Fruit fly (Drosophila melanogaster) whole organism, embryonic: Measurements from ENCODE around the gene CG12702.

Experiments used
- BtbVII ChIP-seq: fragments of 200-800 bp; sonication (Bioruptor generic); optimal IDR thresholded peaks from 3 replicates; lab custom pipeline; 2017; ENCODE audit warnings: missing biosample characterization, mild to moderate bottlenecking, missing genetic modification characterization
- CG10147 ChIP-seq: fragments of 200-800 bp; sonication (Bioruptor generic); optimal IDR thresholded peaks from 2 replicates; lab custom pipeline; 2019; ENCODE audit warnings: missing biosample characterization, mild to moderate bottlenecking, missing genetic modification characterization, moderate library complexity
- CG15269 ChIP-seq: fragments of 200-800 bp; sonication (Bioruptor generic); optimal IDR thresholded peaks from 2 replicates; lab custom pipeline; 2018; ENCODE audit warnings: missing biosample characterization, mild to moderate bottlenecking, missing genetic modification characterization, moderate library complexity
- CG1603 ChIP-seq: fragments of 200-800 bp; sonication (Bioruptor generic); optimal IDR thresholded peaks from 2 replicates; lab custom pipeline; 2019; ENCODE audit warnings: missing biosample characterization, mild to moderate bottlenecking, missing genetic modification characterization, moderate library complexity
- CG17802 ChIP-seq: fragments of 200-800 bp; sonication (Bioruptor generic); optimal IDR thresholded peaks from 2 replicates; lab custom pipeline; 2018; ENCODE audit warnings: missing biosample characterization, mild to moderate bottlenecking, missing genetic modification characterization, moderate library complexity
- CG17829 ChIP-seq: fragments of 200-800 bp; optimal IDR thresholded peaks from 2 replicates; lab custom pipeline; 2019; ENCODE audit warnings: missing biosample characterization, mild to moderate bottlenecking, missing genetic modification characterization, moderate library complexity
- CG18011 ChIP-seq: fragments of 200-800 bp; sonication (Bioruptor generic); optimal IDR thresholded peaks from 2 replicates; lab custom pipeline; 2017; ENCODE audit warnings: missing biosample characterization, missing genetic modification characterization, mild to moderate bottlenecking, moderate library complexity, missing genotype
- CG18764 ChIP-seq: fragments of 200-800 bp; sonication (Bioruptor generic); optimal IDR thresholded peaks from 3 replicates; lab custom pipeline; 2016; ENCODE audit warnings: missing biosample characterization, missing genetic modification characterization
- CG30403 ChIP-seq: fragments of 200-800 bp; sonication (Bioruptor generic); optimal IDR thresholded peaks from 3 replicates; lab custom pipeline; 2016; ENCODE audit warnings: missing biosample characterization, missing genetic modification characterization
- CG31365 ChIP-seq: fragments of 200-800 bp; sonication (Bioruptor generic); optimal IDR thresholded peaks from 2 replicates; lab custom pipeline; 2018; ENCODE audit warnings: missing biosample characterization, mild to moderate bottlenecking, missing genetic modification characterization
- CG31441 ChIP-seq: fragments of 200-800 bp; sonication (Bioruptor generic); IDR thresholded peaks from 2 replicates; pipeline ENCODE4 v1.3.6; 2022; ENCODE audit warnings: missing biosample characterization, missing genetic modification characterization
- CG4617 ChIP-seq: fragments of 200-800 bp; sonication (Bioruptor generic); optimal IDR thresholded peaks from 3 replicates; lab custom pipeline; 2016; ENCODE audit warnings: missing biosample characterization, missing genetic modification characterization, borderline replicate concordance
- CG5953 ChIP-seq: fragments of 200-800 bp; sonication (Bioruptor generic); IDR thresholded peaks from 2 replicates; pipeline ENCODE4 v1.3.6; 2022; ENCODE audit warnings: missing biosample characterization, missing genetic modification characterization
- CG6254 ChIP-seq: fragments of 200-800 bp; sonication (Bioruptor generic); optimal IDR thresholded peaks from 3 replicates; lab custom pipeline; 2017; ENCODE audit warnings: mild to moderate bottlenecking, missing biosample characterization, missing genetic modification reagents, missing genetic modification characterization
- CG6683 ChIP-seq: fragments of 200-800 bp; sonication (Bioruptor generic); optimal IDR thresholded peaks from 2 replicates; lab custom pipeline; 2017; ENCODE audit warnings: missing biosample characterization, mild to moderate bottlenecking, missing genetic modification characterization, missing genetic modification reagents
- CG6689 ChIP-seq: fragments of 200-800 bp; sonication (Bioruptor generic); IDR thresholded peaks from 2 replicates; pipeline ENCODE4 v1.3.6; 2022; ENCODE audit warnings: missing biosample characterization, missing genetic modification characterization
- CG7786 ChIP-seq: fragments of 200-800 bp; sonication (Bioruptor generic); optimal IDR thresholded peaks from 2 replicates; lab custom pipeline; 2016; ENCODE audit warnings: missing biosample characterization, missing genetic modification characterization
- CG7963 ChIP-seq: fragments of 200-800 bp; sonication (Bioruptor generic); IDR thresholded peaks from 3 replicates; pipeline ENCODE4 v1.3.6; 2022; ENCODE audit warnings: missing biosample characterization, missing genetic modification characterization; ENCODE audit not compliant: partially characterized antibody
- CG8388 ChIP-seq: fragments of 200-800 bp; sonication (Bioruptor generic); optimal IDR thresholded peaks from 2 replicates; lab custom pipeline; 2019; ENCODE audit warnings: missing biosample characterization, mild to moderate bottlenecking, missing genetic modification characterization, moderate library complexity
- CG8765 ChIP-seq: fragments of 200-800 bp; sonication (Bioruptor generic); IDR thresholded peaks from 2 replicates; pipeline ENCODE4 v1.3.6; 2022; ENCODE audit warnings: missing biosample characterization, missing genetic modification characterization
- CG8924 ChIP-seq: fragments of 200-800 bp; optimal IDR thresholded peaks from 3 replicates; lab custom pipeline; 2019; ENCODE audit warnings: missing biosample characterization, mild to moderate bottlenecking, missing genetic modification characterization, moderate library complexity
- CTCF ChIP-seq: fragments of 200-800 bp; sonication (Bioruptor generic); optimal IDR thresholded peaks from 2 replicates; lab custom pipeline; 2017; ENCODE audit warnings: missing biosample characterization, mild to moderate bottlenecking, missing genetic modification characterization, moderate library complexity
- CoRest ChIP-seq: fragments of 200-800 bp; sonication (Bioruptor generic); optimal IDR thresholded peaks from 3 replicates; lab custom pipeline; 2018; ENCODE audit warnings: missing biosample characterization, mild to moderate bottlenecking, missing genetic modification characterization, moderate library complexity
- Deaf1 ChIP-seq: fragments of 200-800 bp; optimal IDR thresholded peaks from 3 replicates; lab custom pipeline; 2019; ENCODE audit warnings: missing biosample characterization, mild to moderate bottlenecking, missing genetic modification characterization, moderate library complexity
- Dek ChIP-seq: fragments of 200-800 bp; sonication (Bioruptor generic); optimal IDR thresholded peaks from 3 replicates; lab custom pipeline; 2019; ENCODE audit warnings: missing biosample characterization, mild to moderate bottlenecking, missing genetic modification characterization, moderate library complexity
- HmgD ChIP-seq: fragments of 200-800 bp; sonication (Bioruptor generic); optimal IDR thresholded peaks from 3 replicates; lab custom pipeline; 2016; ENCODE audit warnings: missing biosample characterization, missing genetic modification characterization
- NC2β ChIP-seq: fragments of 200-800 bp; sonication (Bioruptor generic); optimal IDR thresholded peaks from 2 replicates; lab custom pipeline; 2016; ENCODE audit warnings: missing biosample characterization, missing genetic modification characterization
- PHDP ChIP-seq: fragments of 200-800 bp; sonication (Bioruptor generic); optimal IDR thresholded peaks from 3 replicates; lab custom pipeline; 2018; ENCODE audit warnings: missing biosample characterization, mild to moderate bottlenecking, missing genetic modification characterization, moderate library complexity
- Sox100B ChIP-seq: fragments of 200-800 bp; sonication (Bioruptor generic); optimal IDR thresholded peaks from 3 replicates; lab custom pipeline; 2018; ENCODE audit warnings: missing biosample characterization, mild to moderate bottlenecking, missing genetic modification characterization
- Sry-β ChIP-seq: fragments of 200-800 bp; sonication (Bioruptor generic); optimal IDR thresholded peaks from 2 replicates; lab custom pipeline; 2018; ENCODE audit warnings: missing biosample characterization, mild to moderate bottlenecking, missing genetic modification characterization, moderate library complexity
- Taf1 ChIP-seq: fragments of 200-800 bp; sonication (Bioruptor generic); IDR thresholded peaks from 2 replicates; pipeline ENCODE4 v1.3.6; 2022; ENCODE audit warnings: missing biosample characterization, missing genetic modification characterization
- Tbp ChIP-seq: fragments of >200 bp; optimal IDR thresholded peaks from 2 replicates; lab custom pipeline; 2018; ENCODE audit warnings: missing biosample characterization, missing genetic modification characterization
- Trl ChIP-seq, 3 experiments: fragments of >200 bp in 2 of 3; fragments of 200-800 bp in 1 of 3; sonication (Bioruptor generic) in 1 of 3; optimal IDR thresholded peaks; 2 replicates in 1 of 3; 3 replicates in 2 of 3; lab custom pipeline; 2016 to 2017; ENCODE audit warnings: missing biosample characterization in 1 of 3, missing genetic modification characterization in 1 of 3
- ap ChIP-seq: fragments of 200-800 bp; sonication (Bioruptor generic); IDR thresholded peaks from 2 replicates; pipeline ENCODE4 v1.3.6; 2022; ENCODE audit warnings: missing biosample characterization, missing genetic modification characterization
- bbx ChIP-seq: fragments of 200-800 bp; sonication (Bioruptor generic); IDR thresholded peaks from 2 replicates; pipeline ENCODE4 v1.3.6; 2022; ENCODE audit warnings: missing biosample characterization, missing genetic modification characterization; ENCODE audit not compliant: partially characterized antibody
- caup ChIP-seq: fragments of 200-800 bp; sonication (Bioruptor generic); optimal IDR thresholded peaks from 3 replicates; lab custom pipeline; 2017; ENCODE audit warnings: missing biosample characterization, mild to moderate bottlenecking, missing genetic modification characterization, moderate library complexity; ENCODE audit not compliant: severe bottlenecking
- dati ChIP-seq: fragments of 200-800 bp; sonication (Bioruptor generic); IDR thresholded peaks from 2 replicates; pipeline ENCODE4 v1.3.6; 2022; ENCODE audit warnings: missing biosample characterization, missing genetic modification characterization
- ems ChIP-seq: fragments of 200-800 bp; sonication (Bioruptor generic); optimal IDR thresholded peaks from 3 replicates; lab custom pipeline; 2016; ENCODE audit warnings: missing biosample characterization, missing genetic modification characterization
- esg ChIP-seq: fragments of 200-800 bp; sonication (Bioruptor generic); conservative IDR thresholded peaks from 2 replicates; pipeline ENCODE4 v1.3.6; 2022; ENCODE audit warnings: missing biosample characterization, missing genetic modification characterization
- gce ChIP-seq: fragments of 200-800 bp; sonication (Bioruptor generic); IDR thresholded peaks from 3 replicates; pipeline ENCODE4 v1.3.6; 2022; ENCODE audit warnings: missing biosample characterization, missing genetic modification characterization
- hbn ChIP-seq: fragments of 200-800 bp; sonication (Bioruptor generic); IDR thresholded peaks from 2 replicates; pipeline ENCODE4 v1.3.6; 2022; ENCODE audit warnings: missing biosample characterization, missing genetic modification characterization; ENCODE audit not compliant: partially characterized antibody
- hth ChIP-seq: fragments of >200 bp; optimal IDR thresholded peaks from 2 replicates; lab custom pipeline; 2017; ENCODE audit warnings: inconsistent platforms
- jing ChIP-seq: fragments of 200-800 bp; sonication (Bioruptor generic); optimal IDR thresholded peaks from 2 replicates; lab custom pipeline; 2018; ENCODE audit warnings: missing biosample characterization, mild to moderate bottlenecking, missing genetic modification characterization
- klu ChIP-seq: fragments of 200-800 bp; sonication (Bioruptor generic); IDR thresholded peaks from 2 replicates; pipeline ENCODE4 v1.3.6; 2022; ENCODE audit warnings: missing biosample characterization, missing genetic modification characterization
- maf-S ChIP-seq: fragments of 200-800 bp; sonication (Bioruptor generic); optimal IDR thresholded peaks from 2 replicates; lab custom pipeline; 2016; ENCODE audit warnings: missing biosample characterization, missing genetic modification characterization
- mld ChIP-seq: fragments of 200-800 bp; sonication (Bioruptor generic); IDR thresholded peaks from 3 replicates; pipeline ENCODE4 v1.3.6; 2022; ENCODE audit warnings: missing biosample characterization, missing genetic modification characterization; ENCODE audit not compliant: partially characterized antibody
- nau ChIP-seq: fragments of 200-800 bp; sonication (Bioruptor generic); optimal IDR thresholded peaks from 3 replicates; lab custom pipeline; 2017; ENCODE audit warnings: missing biosample characterization, mild to moderate bottlenecking, missing genetic modification characterization, missing genetic modification reagents
- slou ChIP-seq: fragments of 200-800 bp; sonication (Bioruptor generic); optimal IDR thresholded peaks from 3 replicates; lab custom pipeline; 2016; ENCODE audit warnings: missing biosample characterization, missing genetic modification characterization
- tin ChIP-seq: fragments of 200-800 bp; sonication (Bioruptor generic); optimal IDR thresholded peaks from 3 replicates; lab custom pipeline; 2016; ENCODE audit warnings: missing biosample characterization, missing genetic modification characterization
- zf30C ChIP-seq: fragments of 200-800 bp; sonication (Bioruptor generic); optimal IDR thresholded peaks from 3 replicates; lab custom pipeline; 2018; ENCODE audit warnings: missing biosample characterization, mild to moderate bottlenecking, missing genetic modification characterization

Gene CG12702

dm6 chrX:19769821-19770519 lies 5.3 kb upstream of the CG12702 start (continued):
- TF ChIP-seq CG15269, result peak; percentile 3
- TF ChIP-seq CG17802, result no peak
- no peak for TF ChIP-seq CG31365 (tag; lab: Kevin White, UChicago)
- no peak for TF ChIP-seq hth (lab: Kevin White, UChicago)
- no peak for TF ChIP-seq mld
- TF ChIP-seq NC2β (GFP tag; lab: Kevin White, UChicago), result peak; percentile 25
- peak; percentile 43 for TF ChIP-seq tin (GFP tag; lab: Kevin White, UChicago)
- peak; percentile 83 for TF ChIP-seq zf30C (GFP tag; lab: Kevin White, UChicago)
- TF ChIP-seq Tbp (GFP tag; lab: Kevin White, UChicago), result no peak
- TF ChIP-seq ems, result peak; percentile 14
- no peak for TF ChIP-seq Sry-β (GFP tag; lab: Kevin White, UChicago)
- no peak for TF ChIP-seq CG7963 (GFP tag; lab: Robert Waterston, UW)
- no peak for TF ChIP-seq Trl (optimal IDR thresholded peaks at IDR 0.05; lab: Kevin White, UChicago)
- peak; percentile 37 for TF ChIP-seq Trl (GFP tag; optimal IDR thresholded peaks at IDR 0.05; lab: Kevin White, UChicago)
- peak; percentile 32 for TF ChIP-seq Sox100B (GFP tag; lab: Kevin White, UChicago)
- no peak for TF ChIP-seq caup (GFP tag; lab: Kevin White, UChicago)
- peak; percentile 29 for TF ChIP-seq CG8924 (tag; lab: Kevin White, UChicago)
- no peak for TF ChIP-seq slou
- no peak for TF ChIP-seq CG8765 (GFP tag; lab: Robert Waterston, UW)
- no peak for TF ChIP-seq Taf1 (GFP tag; lab: Robert Waterston, UW)
- peak; percentile 33 for TF ChIP-seq CG6254 (GFP tag; lab: Kevin White, UChicago)
- no peak for TF ChIP-seq CG18011 (GFP tag; lab: Kevin White, UChicago)
- peak; percentile 51 for TF ChIP-seq CG30403 (GFP tag; lab: Kevin White, UChicago)
- TF ChIP-seq Deaf1 (tag; lab: Kevin White, UChicago), result no peak
- peak; percentile 37 for TF ChIP-seq CG1603 (tag; lab: Kevin White, UChicago)
- TF ChIP-seq CG17829 (tag; lab: Kevin White, UChicago), result peak; percentile 61
- TF ChIP-seq HmgD (GFP tag; lab: Kevin White, UChicago), result no peak
- no peak for TF ChIP-seq bbx
- no peak for TF ChIP-seq dati (GFP tag; lab: Robert Waterston, UW)
- TF ChIP-seq BtbVII, result no peak
- TF ChIP-seq gce (GFP tag; lab: Robert Waterston, UW), result no peak
- no peak for TF ChIP-seq nau (GFP tag; lab: Kevin White, UChicago)
- no peak for TF ChIP-seq CG5953
- TF ChIP-seq CG6689 (GFP tag; lab: Robert Waterston, UW), result peak; percentile 61
- TF ChIP-seq jing (GFP tag; lab: Kevin White, UChicago), result no peak
- TF ChIP-seq maf-S (GFP tag; lab: Kevin White, UChicago), result peak; percentile 11
- TF ChIP-seq ap (GFP tag; lab: Robert Waterston, UW), result no peak
- no peak for TF ChIP-seq CG18764 (GFP tag; lab: Kevin White, UChicago)
- no peak for TF ChIP-seq klu (GFP tag; lab: Robert Waterston, UW)
- peak; percentile 39 for TF ChIP-seq CoRest
- no peak for TF ChIP-seq CTCF (GFP tag; lab: Kevin White, UChicago)
- TF ChIP-seq esg (GFP tag; lab: Robert Waterston, UW), result no peak
- peak; percentile 54 for TF ChIP-seq CG31441 (GFP tag; lab: Robert Waterston, UW)
- TF ChIP-seq CG10147, result no peak
- peak; percentile 44 for TF ChIP-seq CG7786 (GFP tag; lab: Kevin White, UChicago)
- no peak for TF ChIP-seq CG6683 (GFP tag; lab: Kevin White, UChicago)
- TF ChIP-seq Dek (tag; lab: Kevin White, UChicago), result no peak
- TF ChIP-seq CG4617 (GFP tag; lab: Kevin White, UChicago), result no peak
- peak; percentile 57 for TF ChIP-seq CG8388 (GFP tag; lab: Kevin White, UChicago)
- TF ChIP-seq PHDP (tag; lab: Kevin White, UChicago), result peak; percentile 28
- TF ChIP-seq hbn (GFP tag; lab: Robert Waterston, UW), result no peak
